Worm (Caenorhabditis elegans) whole organism, L1 larva: ENCODE data around the gene Y57G11C.51.
A peak's percentile ranks its signal among the peaks of the same experiment; 100 is the strongest.
"Not testable (repeated sequence)": the region's sequence is repeated elsewhere in the genome, so short reads cannot be mapped to it uniquely, and the experiment has no call there.

Experiments used
- C34B4.2 ChIP-seq: sonication (generic microtip); optimal IDR thresholded peaks from 2 replicates; lab custom pipeline; 2017; ENCODE audit warnings: mild to moderate bottlenecking, missing genetic modification characterization, missing compliant biosample characterization
- alr-1 ChIP-seq: fragments of 200-800 bp; sonication (Bioruptor generic); optimal IDR thresholded peaks from 2 replicates; lab custom pipeline; 2018; ENCODE audit warnings: borderline replicate concordance, mild to moderate bottlenecking, missing genetic modification characterization, missing compliant biosample characterization
- aly-2 ChIP-seq: fragments of 150-350 bp; optimal IDR thresholded peaks from 2 replicates; lab custom pipeline; 2014; ENCODE audit warnings: missing biosample characterization, missing genetic modification characterization
- ceh-82 ChIP-seq, 3 experiments: fragments of 150-350 bp in 1 of 3; sonication (generic microtip) in 2 of 3; optimal IDR thresholded peaks; 2 replicates each; lab custom pipeline; 2014 to 2017; ENCODE audit warnings: missing biosample characterization in 3 of 3, missing genetic modification characterization in 3 of 3
- ceh-88 ChIP-seq: fragments of 200-800 bp; sonication (Bioruptor generic); IDR thresholded peaks from 2 replicates; pipeline ENCODE4 v1.3.6; 2022; ENCODE audit warnings: missing genetic modification characterization, missing compliant biosample characterization
- dsc-1 ChIP-seq: sonication (generic microtip); optimal IDR thresholded peaks from 2 replicates; lab custom pipeline; 2016; ENCODE audit warnings: mild to moderate bottlenecking, missing genetic modification characterization, missing compliant biosample characterization
- lir-3 ChIP-seq: sonication (generic microtip); optimal IDR thresholded peaks from 2 replicates; lab custom pipeline; 2016; ENCODE audit warnings: mild to moderate bottlenecking, missing genetic modification characterization, moderate library complexity, missing compliant biosample characterization; ENCODE audit not compliant: poor library complexity
- mep-1 ChIP-seq: fragments of 150-350 bp; optimal IDR thresholded peaks from 2 replicates; lab custom pipeline; 2014; ENCODE audit warnings: missing biosample characterization, missing genetic modification characterization
- nhr-76 ChIP-seq: sonication (generic microtip); optimal IDR thresholded peaks from 2 replicates; lab custom pipeline; 2017; ENCODE audit warnings: missing biosample characterization, missing genetic modification characterization
- pqm-1 ChIP-seq: sonication (generic microtip); optimal IDR thresholded peaks from 3 replicates; lab custom pipeline; 2017; ENCODE audit warnings: missing biosample characterization, missing genetic modification characterization
- snpc-4 ChIP-seq: fragments of 150-350 bp; optimal IDR thresholded peaks from 2 replicates; lab custom pipeline; 2014; ENCODE audit warnings: missing biosample characterization, missing genetic modification characterization
- ztf-11 ChIP-seq, 2 experiments: sonication (generic microtip); optimal IDR thresholded peaks; 2 replicates each; lab custom pipeline; 2016 to 2017; ENCODE audit warnings: missing genetic modification characterization in 2 of 2, missing biosample characterization in 1 of 2, missing compliant biosample characterization in 1 of 2

ce11 chrIV:14763348-14763747 is 11.0 kb downstream of the Y57G11C.51 start:
- not testable (repeated sequence) for TF ChIP-seq ceh-88 (GFP tag; lab: Robert Waterston, UW); pqm-1 (tag; lab: Kevin White, UChicago); C34B4.2 (tag; lab: Kevin White, UChicago); ztf-11 (tag; optimal IDR thresholded peaks at IDR 0.05; lab: Kevin White, UChicago); nhr-76 (tag; lab: Kevin White, UChicago); aly-2 (tag; lab: Kevin White, UChicago); alr-1 (tag; lab: Kevin White, UChicago)
- TF ChIP-seq dsc-1 (tag; lab: Kevin White, UChicago) (peak; percentile 39), lir-3 (peak; percentile 47), ceh-82 (tag; optimal IDR thresholded peaks at IDR 0.05; lab: Kevin White, UChicago) (peak in 1 of 3 experiments; percentile 34), snpc-4 (tag; lab: Kevin White, UChicago) (peak; percentile 13), mep-1 (peak; percentile 64)
